Worm (Caenorhabditis elegans) whole organism, L1 larva: ENCODE data around the gene ZK593.2.

ENCODE experiments used
- ama-1 ChIP-seq: fragments of 150-350 bp; optimal IDR thresholded peaks from 2 replicates; lab custom pipeline; 2014
- dpl-1 ChIP-seq, 3 experiments: fragments of 150-350 bp in 2 of 3; sonication (generic microtip) in 1 of 3; optimal IDR thresholded peaks; 2 replicates each; lab custom pipeline; 2014 to 2017; ENCODE audit warnings: missing biosample characterization in 3 of 3, missing genetic modification characterization in 3 of 3, missing genetic modification reagents in 3 of 3
- elt-2 ChIP-seq: sonication (generic microtip); optimal IDR thresholded peaks from 2 replicates; lab custom pipeline; 2016; ENCODE audit warnings: missing genetic modification characterization, mild to moderate bottlenecking, inconsistent platforms, missing compliant biosample characterization, missing genetic modification reagents
- grh-1 ChIP-seq: fragments of 200-800 bp; sonication (Bioruptor generic); IDR thresholded peaks from 2 replicates; pipeline ENCODE4 v1.3.6; 2022; ENCODE audit warnings: missing genetic modification reagents, missing genetic modification characterization, missing compliant biosample characterization
- nhr-11 ChIP-seq: fragments of 150-350 bp; optimal IDR thresholded peaks from 2 replicates; lab custom pipeline; 2014; ENCODE audit warnings: missing biosample characterization, missing genetic modification characterization
- nhr-76 ChIP-seq: sonication (generic microtip); optimal IDR thresholded peaks from 2 replicates; lab custom pipeline; 2017; ENCODE audit warnings: missing biosample characterization, missing genetic modification characterization
- snpc-4 ChIP-seq: fragments of 150-350 bp; optimal IDR thresholded peaks from 2 replicates; lab custom pipeline; 2014; ENCODE audit warnings: missing biosample characterization, missing genetic modification characterization
- sox-4 ChIP-seq: sonication (generic microtip); optimal IDR thresholded peaks from 2 replicates; lab custom pipeline; 2016; ENCODE audit warnings: missing genetic modification characterization, missing compliant biosample characterization
- tbx-2 ChIP-seq: sonication (generic microtip); optimal IDR thresholded peaks from 2 replicates; lab custom pipeline; 2016; ENCODE audit warnings: missing genetic modification characterization, missing compliant biosample characterization

DNA sequence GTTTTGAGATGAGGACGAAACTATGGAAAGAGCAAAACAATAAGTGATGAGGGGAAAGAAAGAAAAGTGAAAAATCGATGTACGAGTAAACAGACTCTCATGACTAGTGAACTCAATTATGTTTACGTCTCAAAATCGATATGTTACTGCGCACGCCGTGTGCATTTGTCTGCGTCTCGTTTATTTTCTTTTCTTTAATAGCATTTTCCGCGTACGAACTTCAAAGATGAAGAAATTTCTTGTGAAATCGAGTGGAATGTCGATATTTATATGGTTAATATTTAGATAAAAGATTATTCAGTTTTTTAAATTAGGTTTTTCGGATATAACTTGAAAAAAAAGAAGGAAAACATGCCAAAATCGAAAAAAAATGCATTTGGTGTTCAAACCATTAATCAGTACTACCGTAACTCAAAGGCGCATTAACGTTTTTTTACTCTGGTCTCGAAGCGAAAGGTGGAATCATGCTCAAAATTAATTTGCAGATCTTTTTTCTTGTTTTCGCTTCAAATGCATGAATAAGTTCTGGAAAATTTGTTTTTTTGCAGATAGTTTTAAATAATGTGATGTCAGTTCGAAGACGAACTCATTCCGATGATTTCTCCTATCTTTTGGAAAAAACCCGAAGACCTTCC, 23.8 kb downstream of the ZK593.2 start, which contains the start of gene fic-1:
- TF ChIP-seq nhr-11, result no peak
- TF ChIP-seq snpc-4 (tag; lab: Kevin White, UChicago), result peak; percentile 13
- no peak for TF ChIP-seq grh-1 (GFP tag; lab: Robert Waterston, UW)
- TF ChIP-seq tbx-2, result peak; percentile 63
- no peak for TF ChIP-seq nhr-76 (tag; lab: Kevin White, UChicago)
- no peak for TF ChIP-seq elt-2 (tag; lab: Kevin White, UChicago)
- TF ChIP-seq dpl-1 (GFP tag; optimal IDR thresholded peaks at IDR 0.05; lab: Kevin White, UChicago), result peak in 1 of 3 experiments; percentile 49
- no peak for TF ChIP-seq sox-4 (tag; lab: Kevin White, UChicago)
- no peak for TF ChIP-seq ama-1 (lab: Kevin White, UChicago)
